Fruit fly (Drosophila melanogaster): ENCODE results near the gene Flacc.

Flacc gene

DNA sequence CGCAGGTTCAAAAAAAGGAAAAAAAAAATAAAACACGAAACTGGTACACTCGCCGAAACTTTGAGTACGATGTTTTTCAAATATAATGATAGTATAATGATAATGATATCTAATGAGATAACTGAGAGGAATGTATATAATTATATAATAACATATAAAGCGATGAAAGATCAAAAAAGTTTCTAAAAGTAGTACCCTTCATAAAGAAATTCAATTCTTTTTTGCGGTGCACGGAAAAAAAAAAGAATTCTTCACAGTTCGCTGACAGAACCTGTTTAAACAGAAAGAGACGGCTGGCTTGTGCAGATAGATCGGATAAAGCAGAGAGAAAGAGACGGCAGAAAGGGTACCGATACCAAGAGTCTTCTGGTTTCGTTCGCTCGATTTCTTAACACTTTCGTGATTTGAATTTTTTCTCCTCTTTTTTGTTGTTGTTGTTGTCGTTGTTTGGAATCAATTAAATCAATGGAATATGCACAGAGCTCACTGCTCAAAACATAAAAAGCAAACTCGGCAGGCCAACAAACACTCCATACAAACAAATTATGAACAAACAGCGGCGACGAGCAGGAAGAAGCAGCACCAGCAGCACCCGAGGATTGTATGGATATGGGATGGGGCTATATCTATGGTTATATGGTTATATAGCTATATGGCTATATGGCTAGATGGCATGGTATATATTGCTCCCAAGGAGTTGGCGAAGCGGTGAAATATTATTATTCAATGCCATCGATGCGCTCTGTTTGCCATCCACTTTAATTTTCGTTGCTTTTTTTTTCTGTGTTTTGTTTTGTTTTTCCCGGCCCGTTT lies 44.9 kb upstream of the Flacc start (continued):
- TF ChIP-seq nom (GFP tag; optimal IDR thresholded peaks at IDR 0.05) (peak; percentile 84), cas (GFP tag; IDR thresholded peaks at IDR 0.05) (no peak), CrebB (tag; optimal IDR thresholded peaks at IDR 0.05) (peak; percentile 38), shn (GFP tag; optimal IDR thresholded peaks at IDR 0.05) (no peak), CG8281 (tag; optimal IDR thresholded peaks at IDR 0.05) (no peak), pb (GFP tag; optimal IDR thresholded peaks at IDR 0.05) (no peak), gem (tag; optimal IDR thresholded peaks at IDR 0.05) (peak; percentile 89), run (tag; optimal IDR thresholded peaks at IDR 0.05) (no peak), hbn (GFP tag; IDR thresholded peaks at IDR 0.05; ENCODE audit: partially characterized antibody) (no peak), schlank (tag; optimal IDR thresholded peaks at IDR 0.05) (no peak), stwl (tag; optimal IDR thresholded peaks at IDR 0.05) (no peak), H2.0 (GFP tag; IDR thresholded peaks at IDR 0.05) (peak; percentile 59), CG31224 (GFP tag; IDR thresholded peaks at IDR 0.05) (peak; percentile 60), Ptx1 (GFP tag; IDR thresholded peaks at IDR 0.05) (peak; percentile 46; the same call in 1 of the 2 replicates), Nf-YC (tag; optimal IDR thresholded peaks at IDR 0.05) (peak; percentile 11), bcd (GFP tag; optimal IDR thresholded peaks at IDR 0.05) (peak; percentile 29), E2f1 (GFP tag; IDR thresholded peaks at IDR 0.05) (peak; percentile 49; the same call in 1 of the 2 replicates), CG1233 (GFP tag; optimal IDR thresholded peaks at IDR 0.05) (no peak), ham (GFP tag; IDR thresholded peaks at IDR 0.05) (no peak), bowl (GFP tag; IDR thresholded peaks at IDR 0.05) (no peak), sr (GFP tag; IDR thresholded peaks at IDR 0.05) (no peak), Gug (GFP tag; IDR thresholded peaks at IDR 0.05) (no peak), gcm (GFP tag; optimal IDR thresholded peaks at IDR 0.05) (peak; percentile 71), NK7.1 (GFP tag; optimal IDR thresholded peaks at IDR 0.05) (no peak), grau (tag; optimal IDR thresholded peaks at IDR 0.05) (peak; percentile 76), kni (GFP tag; optimal IDR thresholded peaks at IDR 0.05) (peak; percentile 62), CG31441 (GFP tag; IDR thresholded peaks at IDR 0.05) (peak; percentile 72), CG5953 (GFP tag; IDR thresholded peaks at IDR 0.05) (no peak), fu2 (GFP tag; optimal IDR thresholded peaks at IDR 0.05) (no peak), ssp (GFP tag; IDR thresholded peaks at IDR 0.05) (peak; percentile 36; the same call in 1 of the 2 replicates), Dad (GFP tag; optimal IDR thresholded peaks at IDR 0.05) (no peak), CkIIα-i1 (GFP tag; IDR thresholded peaks at IDR 0.05) (no peak), br (optimal IDR thresholded peaks at IDR 0.05) (no peak), Bteb2 (GFP tag; optimal IDR thresholded peaks at IDR 0.05) (no peak), CG1792 (GFP tag; optimal IDR thresholded peaks at IDR 0.05) (no peak), ttk (GFP tag; IDR thresholded peaks at IDR 0.05) (no peak), tup (GFP tag; optimal IDR thresholded peaks at IDR 0.05) (no peak), CG4404 (GFP tag; IDR thresholded peaks at IDR 0.05) (peak; percentile 63), Elba2 (GFP tag; optimal IDR thresholded peaks at IDR 0.05) (no peak), knrl (GFP tag; IDR thresholded peaks at IDR 0.05; ENCODE audit: partially characterized antibody) (no peak), slp2 (GFP tag; optimal IDR thresholded peaks at IDR 0.05) (no peak), CG8944 (GFP tag; optimal IDR thresholded peaks at IDR 0.05) (no peak), Tbp (GFP tag; optimal IDR thresholded peaks at IDR 0.05) (no peak), twi (tag; optimal IDR thresholded peaks at IDR 0.05) (peak; percentile 37), Ravus (GFP tag; IDR thresholded peaks at IDR 0.05) (no peak), crol (GFP tag; IDR thresholded peaks at IDR 0.05) (no peak), CG2678 (tag; optimal IDR thresholded peaks at IDR 0.05) (peak; percentile 56), gro (GFP tag; optimal IDR thresholded peaks at IDR 0.05) (no peak), C15 (GFP tag; IDR thresholded peaks at IDR 0.05) (no peak), CG4854 (GFP tag; optimal IDR thresholded peaks at IDR 0.05) (no peak), HLH3B (GFP tag; IDR thresholded peaks at IDR 0.05) (no peak)
